Fruit fly (Drosophila melanogaster): Measurements from ENCODE around the gene CG9459.

CG9459 gene

dm6 chr3R:9767620-9768592 is 50.3 kb downstream of the CG9459 start, which contains the start of gene Naa80:
Gene Naa80, plus strand, starts transcription at chr3R:9767834.
- TF ChIP-seq esn (GFP tag; optimal IDR thresholded peaks at IDR 0.05) (peak; percentile 68), fd85E (GFP tag; optimal IDR thresholded peaks at IDR 0.05) (no peak), CG34406 (GFP tag; optimal IDR thresholded peaks at IDR 0.05) (peak; percentile 40), CG10669 (GFP tag; optimal IDR thresholded peaks at IDR 0.05) (peak; percentile 54), Ets96B (tag; optimal IDR thresholded peaks at IDR 0.05) (no peak), Smox (GFP tag; optimal IDR thresholded peaks at IDR 0.05) (no peak), CG31627 (GFP tag; optimal IDR thresholded peaks at IDR 0.05) (peak; percentile 79), cyc (GFP tag; optimal IDR thresholded peaks at IDR 0.05) (peak; percentile 73), CG6163 (GFP tag; IDR thresholded peaks at IDR 0.05) (peak; percentile 59; the same call in 2 of the 3 replicates), Sox15 (GFP tag; optimal IDR thresholded peaks at IDR 0.05) (peak; percentile 24), CG9139 (GFP tag; optimal IDR thresholded peaks at IDR 0.05) (no peak), fkh (GFP tag; optimal IDR thresholded peaks at IDR 0.05) (peak; percentile 80), CG8119 (GFP tag; IDR thresholded peaks at IDR 0.05) (no peak), CG32006 (GFP tag; optimal IDR thresholded peaks at IDR 0.05) (no peak), achi (GFP tag; optimal IDR thresholded peaks at IDR 0.05) (peak; percentile 48), Eip75B (GFP tag; optimal IDR thresholded peaks at IDR 0.05) (peak; percentile 64), ss (GFP tag; optimal IDR thresholded peaks at IDR 0.05) (peak; percentile 47 to 65), net (GFP tag; optimal IDR thresholded peaks at IDR 0.05) (peak; percentile 59), dac (GFP tag; optimal IDR thresholded peaks at IDR 0.05) (no peak), Met (GFP tag; optimal IDR thresholded peaks at IDR 0.05) (no peak), Hr4 (GFP tag; optimal IDR thresholded peaks at IDR 0.05) (no peak), acj6 (GFP tag; optimal IDR thresholded peaks at IDR 0.05) (peak; percentile 44), Eip78C (GFP tag) (peak; percentile 89), salr (GFP tag; optimal IDR thresholded peaks at IDR 0.05) (peak in 1 of 2 experiments; percentile 56), CG3919 (GFP tag; optimal IDR thresholded peaks at IDR 0.05) (peak; percentile 71), OdsH (GFP tag; optimal IDR thresholded peaks at IDR 0.05) (peak; percentile 42), CG6854 (GFP tag; optimal IDR thresholded peaks at IDR 0.05) (no peak), CG3032 (tag; optimal IDR thresholded peaks at IDR 0.05) (peak; percentile 38), fd59A (GFP tag; optimal IDR thresholded peaks at IDR 0.05) (peak; percentile 20), CG6808 (GFP tag; optimal IDR thresholded peaks at IDR 0.05) (peak; percentile 57), CG11902 (GFP tag; optimal IDR thresholded peaks at IDR 0.05) (peak; percentile 32), CG8632 (GFP tag; optimal IDR thresholded peaks at IDR 0.05) (peak; percentile 46), svp (GFP tag) (no peak), CG1621 (tag; optimal IDR thresholded peaks at IDR 0.05) (peak; percentile 83), Lpt (GFP tag; optimal IDR thresholded peaks at IDR 0.05) (peak; percentile 35), CG6276 (GFP tag; optimal IDR thresholded peaks at IDR 0.05) (no peak), CG11294 (GFP tag; IDR thresholded peaks at IDR 0.05) (no peak), lz (GFP tag; optimal IDR thresholded peaks at IDR 0.05) (peak; percentile 63), Eip93F (GFP tag; optimal IDR thresholded peaks at IDR 0.05) (no peak), eg (GFP tag; IDR thresholded peaks at IDR 0.05) (0 out of 3 replicates have a peak, but pooled peaks have one; percentile 30), CG16779 (tag; optimal IDR thresholded peaks at IDR 0.05) (no peak), Ets21C (GFP tag; optimal IDR thresholded peaks at IDR 0.05) (no peak), dsx (GFP tag; optimal IDR thresholded peaks at IDR 0.05; ENCODE audit: poor library complexity, severe bottlenecking) (peak; percentile 50), Hr38 (GFP tag; optimal IDR thresholded peaks at IDR 0.05) (no peak), Blimp-1 (GFP tag; optimal IDR thresholded peaks at IDR 0.05) (no peak), CG7368 (GFP tag; optimal IDR thresholded peaks at IDR 0.05) (peak; percentile 57), CG10631 (GFP tag; optimal IDR thresholded peaks at IDR 0.05) (peak; percentile 75), Sox102F (GFP tag; optimal IDR thresholded peaks at IDR 0.05) (no peak), Hr39 (GFP tag; optimal IDR thresholded peaks at IDR 0.05) (peak; percentile 67), topi (GFP tag; optimal IDR thresholded peaks at IDR 0.05) (peak; percentile 82)
